Worm (Caenorhabditis elegans): Measurements from ENCODE around the gene ing-3.

- TF ChIP-seq pha-4 (tag; optimal IDR thresholded peaks at IDR 0.05) (no peak), ama-1 (optimal IDR thresholded peaks at IDR 0.05) (no peak), ama-1 (GFP tag; optimal IDR thresholded peaks at IDR 0.05) (no peak), C06A6.2 (GFP tag; conservative IDR thresholded peaks at IDR 0.05) (no peak), zim-3 (tag; optimal IDR thresholded peaks at IDR 0.05) (no peak), ceh-100 (GFP tag; IDR thresholded peaks at IDR 0.05) (no peak), snpc-4 (GFP tag; optimal IDR thresholded peaks at IDR 0.05) (no peak), snpc-4 (tag; optimal IDR thresholded peaks at IDR 0.05) (no peak), unc-62 (GFP tag; optimal IDR thresholded peaks at IDR 0.05) (no peak), ztf-28 (GFP tag; IDR thresholded peaks at IDR 0.05) (no peak), T26A5.8 (tag; optimal IDR thresholded peaks at IDR 0.05) (no peak), attf-5 (GFP tag; optimal IDR thresholded peaks at IDR 0.05) (no peak), hmg-1.2 (GFP tag; IDR thresholded peaks at IDR 0.05) (no peak), ceh-27 (GFP tag; optimal IDR thresholded peaks at IDR 0.05) (no peak), nfyb-1 (GFP tag; IDR thresholded peaks at IDR 0.05) (no peak), lin-40 (tag; optimal IDR thresholded peaks at IDR 0.05) (no peak)
Measured at ce11 chrII:13931944-13932343, 56.1 kb downstream of the ing-3 start, which contains the start of gene hot-3.

All from whole organism, young adult.